Worm (Caenorhabditis elegans): ENCODE data around the gene Y57G11C.20.

Gene Y57G11C.20

ce11 chrIV:14853703-14854102 lies 10.5 kb downstream of the Y57G11C.20 start, which contains the start of gene Y57G11C.52:
Gene Y57G11C.52 (plus strand): TSS chrIV:14854003.
- TF ChIP-seq ZK546.5 (tag; optimal IDR thresholded peaks at IDR 0.05) (no peak), egl-43 (GFP tag; IDR thresholded peaks at IDR 0.05) (no peak), ceh-32 (tag; optimal IDR thresholded peaks at IDR 0.05; ENCODE audit: poor library complexity) (no peak), F44E2.7 (GFP tag; IDR thresholded peaks at IDR 0.05) (no peak), fos-1 (tag; optimal IDR thresholded peaks at IDR 0.05) (no peak), snpc-4 (tag; optimal IDR thresholded peaks at IDR 0.05) (no peak), lin-13 (GFP tag; optimal IDR thresholded peaks at IDR 0.05) (no peak), hmg-1.1 (GFP tag; IDR thresholded peaks at IDR 0.05) (no peak), nhr-111 (GFP tag; optimal IDR thresholded peaks at IDR 0.05) (no peak), fkh-10 (GFP tag; optimal IDR thresholded peaks at IDR 0.05) (no peak), ceh-28 (tag; optimal IDR thresholded peaks at IDR 0.05) (no peak), nhr-41 (GFP tag; IDR thresholded peaks at IDR 0.05) (no peak), T20F7.1 (GFP tag; optimal IDR thresholded peaks at IDR 0.05) (no peak), nhr-48 (tag; optimal IDR thresholded peaks at IDR 0.05) (no peak), F49E8.2 (tag; optimal IDR thresholded peaks at IDR 0.05; ENCODE audit: borderline replicate concordance) (no peak), unc-62 (GFP tag; optimal IDR thresholded peaks at IDR 0.05 in 1 of 2) (no peak), unc-62 (tag; optimal IDR thresholded peaks at IDR 0.05) (no peak), daf-19 (GFP tag; conservative IDR thresholded peaks at IDR 0.05) (no peak), unc-130 (GFP tag; optimal IDR thresholded peaks at IDR 0.05) (no peak), lin-1 (GFP tag; IDR thresholded peaks at IDR 0.05) (no peak)

- TF ChIP-seq unc-130 (GFP tag; optimal IDR thresholded peaks at IDR 0.05) (no peak), dpl-1 (GFP tag; optimal IDR thresholded peaks at IDR 0.05) (no peak), ceh-44 (GFP tag; IDR thresholded peaks at IDR 0.05) (no peak), dve-1 (tag; optimal IDR thresholded peaks at IDR 0.05; ENCODE audit: insufficient read depth) (no peak), F10B5.3 (tag; optimal IDR thresholded peaks at IDR 0.05) (no peak)
These were observed 18.5 kb downstream of the Y57G11C.20 start, which contains the start of gene Y57G11C.23 for ce11 chrIV:14861691-14862090. Gene Y57G11C.23 (minus strand): TSS chrIV:14861791.

- TF ChIP-seq ZK546.5 (tag; optimal IDR thresholded peaks at IDR 0.05) (no peak), F37D6.2 (tag; optimal IDR thresholded peaks at IDR 0.05) (no peak), egl-27 (tag; optimal IDR thresholded peaks at IDR 0.05) (no peak), fkh-10 (GFP tag; optimal IDR thresholded peaks at IDR 0.05) (no peak), ceh-32 (tag; optimal IDR thresholded peaks at IDR 0.05; ENCODE audit: poor library complexity) (no peak), daf-8 (GFP tag; IDR thresholded peaks at IDR 0.05) (no peak), mxl-2 (GFP tag; conservative IDR thresholded peaks at IDR 0.05) (no peak)
These were observed 19.0 kb downstream of the Y57G11C.20 start, which contains the start of gene Y57G11C.38 for ce11 chrIV:14862147-14862546. Gene Y57G11C.38 (plus strand): TSS chrIV:14862447.

ce11 chrIV:14863772-14864171 lies 20.6 kb downstream of the Y57G11C.20 start:
- TF ChIP-seq snpc-1.2 (GFP tag; IDR thresholded peaks at IDR 0.05) (peak; percentile 96), lsy-2 (tag; optimal IDR thresholded peaks at IDR 0.05) (no peak), aha-1 (tag) (peak; percentile 76)

- TF ChIP-seq snpc-1.2 (GFP tag; IDR thresholded peaks at IDR 0.05) (peak; percentile 92), vab-7 (GFP tag; IDR thresholded peaks at IDR 0.05) (no peak), aha-1 (tag) (peak; percentile 44), T26A8.4 (GFP tag; IDR thresholded peaks at IDR 0.05) (no peak)
These were observed 21.4 kb downstream of the Y57G11C.20 start for ce11 chrIV:14864529-14864928.

- TF ChIP-seq aha-1 (tag) (peak; percentile 58), pha-4 (GFP tag; IDR thresholded peaks at IDR 0.05) (no peak), pha-4 (tag; optimal IDR thresholded peaks at IDR 0.05) (no peak), unc-62 (GFP tag; optimal IDR thresholded peaks at IDR 0.05 in 1 of 2) (peak in 1 of 2 experiments; percentile 63), unc-62 (tag; optimal IDR thresholded peaks at IDR 0.05) (no peak)
These were observed 25.4 kb downstream of the Y57G11C.20 start for ce11 chrIV:14868560-14868959.

Measured in whole organism, L4 larva.